Worm (Caenorhabditis elegans) whole organism, L4 larva: ENCODE results near the gene T11G6.2.

Experiments
- F49E8.2 ChIP-seq: sonication (generic microtip); optimal IDR thresholded peaks from 2 replicates; lab custom pipeline; 2016; ENCODE audit warnings: missing compliant biosample characterization, mild to moderate bottlenecking, missing genetic modification characterization, borderline replicate concordance
- ama-1 ChIP-seq: fragments of 150-350 bp; optimal IDR thresholded peaks from 2 replicates; lab custom pipeline; 2014; ENCODE audit warnings: inconsistent platforms, mixed read lengths
- ceh-28 ChIP-seq: fragments of 150-350 bp; optimal IDR thresholded peaks from 2 replicates; lab custom pipeline; 2014; ENCODE audit warnings: missing biosample characterization, missing genetic modification reagents, missing genetic modification characterization
- daf-12 ChIP-seq: fragments of 150-350 bp; optimal IDR thresholded peaks from 2 replicates; lab custom pipeline; 2014; ENCODE audit warnings: missing biosample characterization, missing genetic modification reagents, missing genetic modification characterization
- lim-7 ChIP-seq: fragments of 200-800 bp; sonication (Bioruptor generic); IDR thresholded peaks from 2 replicates; pipeline ENCODE4 v1.3.6; 2022; ENCODE audit warnings: missing genetic modification characterization, missing compliant biosample characterization
- lin-1 ChIP-seq: fragments of 200-800 bp; sonication (Bioruptor generic); IDR thresholded peaks from 2 replicates; pipeline ENCODE4 v1.3.6; 2022; ENCODE audit warnings: missing genetic modification reagents, missing genetic modification characterization, missing compliant biosample characterization
- nhr-25 ChIP-seq: sonication (generic microtip); optimal IDR thresholded peaks from 2 replicates; lab custom pipeline; 2017; ENCODE audit warnings: missing genetic modification characterization, mild to moderate bottlenecking, missing compliant biosample characterization, antibody characterized with exemption, moderate library complexity, borderline replicate concordance; ENCODE audit not compliant: insufficient read depth
- saeg-2 ChIP-seq: fragments of 200-800 bp; sonication (Bioruptor generic); IDR thresholded peaks from 2 replicates; pipeline ENCODE4 v1.3.6; 2022; ENCODE audit warnings: missing genetic modification reagents, missing genetic modification characterization, missing compliant biosample characterization
- snpc-4 ChIP-seq: fragments of 150-350 bp; optimal IDR thresholded peaks from 2 replicates; lab custom pipeline; 2014; ENCODE audit warnings: missing biosample characterization, missing genetic modification characterization
- unc-130 ChIP-seq: sonication (generic microtip); optimal IDR thresholded peaks from 2 replicates; lab custom pipeline; 2016; ENCODE audit warnings: missing genetic modification reagents, missing genetic modification characterization, missing compliant biosample characterization
- unc-62 ChIP-seq, 3 experiments: fragments of 150-350 bp in 1 of 3; sonication (generic microtip); optimal IDR thresholded peaks in 2 of 3; peaks in 1 of 3; 1 replicate in 1 of 3; 2 replicates in 2 of 3; lab custom pipeline; 2014 to 2017; ENCODE audit warnings: missing biosample characterization in 3 of 3, missing genetic modification characterization in 3 of 3, missing genetic modification reagents in 3 of 3, missing genotype in 1 of 3
- zfp-3 ChIP-seq: fragments of 200-800 bp; sonication (Bioruptor generic); conservative IDR thresholded peaks from 2 replicates; pipeline ENCODE4 v1.3.6; 2022; ENCODE audit warnings: missing genetic modification reagents, missing genetic modification characterization, missing compliant biosample characterization

- TF ChIP-seq lin-1 (GFP tag; lab: Robert Waterston, UW) (no peak), snpc-4 (tag; lab: Kevin White, UChicago) (no peak), F49E8.2 (no peak), unc-62 (GFP tag; optimal IDR thresholded peaks at IDR 0.05 in 1 of 2; lab: Kevin White, UChicago) (peak in 1 of 2 experiments; percentile 44), unc-62 (tag; optimal IDR thresholded peaks at IDR 0.05; lab: Kevin White, UChicago) (no peak), ama-1 (lab: Kevin White, UChicago) (no peak), ceh-28 (tag; lab: Kevin White, UChicago) (no peak), daf-12 (no peak), lim-7 (GFP tag; lab: Robert Waterston, UW) (no peak), nhr-25 (no peak), zfp-3 (GFP tag; lab: Robert Waterston, UW) (no peak), saeg-2 (GFP tag; lab: Robert Waterston, UW) (no peak), unc-130 (GFP tag; lab: Kevin White, UChicago) (no peak)
Observed at ce11 chrIV:10869642-10870041, 11.3 kb upstream of the T11G6.2 start.
